Fruit fly (Drosophila melanogaster) S2 (cell line): ENCODE measurements around the gene CG11865.
"Not testable (repeated sequence)": the region's sequence is repeated elsewhere in the genome, so short reads cannot be mapped to it uniquely, and the experiment has no call there.

ENCODE experiments used
- CG8478 ChIP-seq: fragments of >200 bp; optimal IDR thresholded peaks from 2 replicates; lab custom pipeline; 2018
- CTCF ChIP-seq, 2 experiments: fragments of >200 bp; optimal IDR thresholded peaks; 2 replicates each; lab custom pipeline; 2018

The CG11865 gene

DNA sequence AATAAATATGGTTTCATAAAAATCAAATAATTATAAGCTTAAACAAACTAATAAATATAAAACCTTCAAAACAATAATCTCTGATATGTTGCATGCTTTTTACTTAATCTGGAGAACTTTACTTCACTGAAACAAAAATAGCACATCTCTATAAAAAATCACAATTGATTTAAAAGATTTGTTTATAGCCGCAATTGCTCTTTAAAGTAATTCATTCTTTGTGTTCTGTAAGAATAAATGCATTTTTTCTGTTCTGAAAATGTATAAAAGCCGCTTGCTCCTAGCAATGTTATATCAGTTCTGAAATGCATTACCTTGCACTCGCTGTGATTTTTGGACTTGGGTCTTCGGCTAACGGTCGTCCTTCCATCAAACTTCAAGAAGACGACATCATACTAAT lies at the start of gene CG11865:
TSS of gene CG11865 (plus strand) at position 301 of the 400 bp plus-strand sequence.
- no peak for TF ChIP-seq CTCF (optimal IDR thresholded peaks at IDR 0.05; lab: Kevin White, UChicago)
- no peak for TF ChIP-seq CG8478 (lab: Kevin White, UChicago)

- TF ChIP-seq CTCF (optimal IDR thresholded peaks at IDR 0.05; lab: Kevin White, UChicago), result no peak
- TF ChIP-seq CG8478 (lab: Kevin White, UChicago), result no peak
Measured at dm6 chr2L:15609139-15609538, 7.7 kb upstream of the CG11865 start.

dm6 chr2L:15611669-15612308 lies 5.0 kb upstream of the CG11865 start, which contains the start of gene CG15255:
TSS of gene CG15255 (minus strand) at chr2L:15611719.
- TF ChIP-seq CG8478 (lab: Kevin White, UChicago) (no peak), CTCF (optimal IDR thresholded peaks at IDR 0.05; lab: Kevin White, UChicago) (no peak)

DNA sequence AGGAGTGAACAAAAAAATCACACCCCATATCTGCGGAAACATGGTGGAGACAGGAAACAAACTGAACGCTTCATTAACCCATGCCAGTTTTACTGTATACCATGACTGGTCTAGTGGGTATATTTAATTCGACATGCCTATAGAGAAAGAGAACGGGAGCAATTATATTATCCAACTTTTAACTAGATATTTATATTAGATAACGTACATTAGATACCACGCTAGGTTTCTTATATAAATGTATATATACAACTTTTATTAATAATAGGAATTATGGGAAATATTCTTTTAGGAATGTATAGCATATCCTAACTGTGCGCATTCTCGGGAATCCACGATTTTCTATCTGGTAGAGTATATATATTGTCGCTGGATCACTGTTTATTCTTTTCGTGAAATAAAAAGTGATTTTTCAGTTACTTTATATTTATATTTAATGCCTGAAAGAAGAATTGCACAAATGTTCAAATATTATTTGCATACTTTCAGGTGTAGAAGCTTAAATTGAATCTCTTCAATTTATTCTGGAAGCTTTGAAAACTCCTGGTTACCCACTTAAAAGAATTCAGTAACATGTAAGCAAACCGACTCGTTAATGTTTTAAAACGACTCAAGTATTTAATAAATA lies 3.4 kb upstream of the CG11865 start, which contains the start of gene Semp1:
TSS of gene Semp1 (minus strand) at position 51 of the 628 bp plus-strand sequence.
- no peak for TF ChIP-seq CTCF (optimal IDR thresholded peaks at IDR 0.05; lab: Kevin White, UChicago)
- no peak for TF ChIP-seq CG8478 (lab: Kevin White, UChicago)

DNA sequence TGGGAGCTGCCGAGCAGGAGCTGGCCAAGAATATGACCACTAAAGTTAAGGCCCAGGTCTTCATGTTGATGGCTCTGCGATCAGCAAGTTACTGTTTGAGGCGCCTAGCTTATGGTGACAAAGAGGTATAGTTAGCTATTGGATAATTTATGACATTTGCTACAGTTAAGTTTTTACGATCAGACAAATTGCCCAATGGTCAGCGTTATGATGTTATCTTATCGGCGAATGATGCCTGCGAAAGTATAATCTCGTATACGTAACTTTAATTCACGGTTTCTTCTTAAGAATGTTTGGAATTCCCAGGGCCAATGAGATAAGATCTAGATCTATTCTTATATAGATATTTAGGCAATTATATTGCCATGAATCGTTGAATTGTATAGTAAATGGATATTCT lies 2.1 kb upstream of the CG11865 start, which contains the start of gene CG15254:
TSS of gene CG15254 (minus strand) at position 101 of the 400 bp plus-strand sequence.
- TF ChIP-seq CG8478 (lab: Kevin White, UChicago), result no peak
- no peak for TF ChIP-seq CTCF (optimal IDR thresholded peaks at IDR 0.05; lab: Kevin White, UChicago)

DNA sequence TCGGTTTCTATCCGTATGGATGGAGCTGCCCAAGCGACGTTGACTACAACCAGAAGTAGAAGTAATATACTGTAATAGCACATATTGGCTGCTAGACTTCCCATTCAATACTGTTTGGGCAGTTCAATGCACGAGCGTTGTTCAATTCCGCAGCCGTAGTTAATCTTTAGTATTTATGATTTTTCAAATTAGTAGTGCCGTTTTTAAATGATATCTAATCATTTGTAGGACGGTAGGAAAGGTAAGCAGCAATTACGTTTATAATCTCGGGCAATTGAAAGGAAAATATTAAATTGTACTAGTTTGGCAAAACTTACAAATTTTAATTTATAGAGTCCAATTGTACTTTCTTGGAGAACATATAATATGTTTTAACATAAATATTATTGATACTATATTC lies 546 bp upstream of the CG11865 start, which contains the start of gene CG15253:
TSS of gene CG15253 (minus strand) at position 101 of the 400 bp plus-strand sequence.
- no peak for TF ChIP-seq CTCF (optimal IDR thresholded peaks at IDR 0.05; lab: Kevin White, UChicago)
- TF ChIP-seq CG8478 (lab: Kevin White, UChicago), result no peak

DNA sequence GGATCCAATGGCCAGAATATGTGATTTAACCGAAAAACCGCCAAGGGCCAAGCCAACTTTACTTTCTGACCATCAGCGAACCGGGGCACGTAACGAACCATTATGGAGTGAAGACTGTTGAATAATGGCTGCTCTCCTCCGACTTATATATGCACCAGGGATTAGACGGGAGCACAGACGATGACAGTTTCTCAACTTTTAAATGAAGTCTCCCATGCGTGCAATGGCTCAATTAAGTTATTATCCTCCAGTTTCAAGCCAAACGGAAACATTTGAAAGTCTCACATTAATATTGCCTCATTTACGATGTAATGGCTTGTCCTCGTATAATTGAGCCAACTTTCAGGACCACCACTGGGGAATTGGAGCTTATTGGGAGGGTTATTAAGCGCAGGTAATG lies 6.7 kb downstream of the CG11865 start, which contains the start of gene Or35a:
TSS of gene Or35a (minus strand) at position 101 of the 400 bp plus-strand sequence.
- TF ChIP-seq CG8478 (lab: Kevin White, UChicago) (no peak), CTCF (optimal IDR thresholded peaks at IDR 0.05; lab: Kevin White, UChicago) (no peak)

- TF ChIP-seq CG8478 (lab: Kevin White, UChicago), result no peak
- TF ChIP-seq CTCF (optimal IDR thresholded peaks at IDR 0.05; lab: Kevin White, UChicago), result no peak
Measured at dm6 chr2L:15628378-15628777, 11.6 kb downstream of the CG11865 start, which contains the start of gene CG7631. TSS of gene CG7631 (plus strand) at chr2L:15628678.

dm6 chr2L:15629596-15630168 lies 12.9 kb downstream of the CG11865 start, which contains the start of gene CG18480:
TSS of gene CG18480 (plus strand) at chr2L:15630002.
- no peak for TF ChIP-seq CG8478 (lab: Kevin White, UChicago)
- no peak for TF ChIP-seq CTCF (optimal IDR thresholded peaks at IDR 0.05; lab: Kevin White, UChicago)

DNA sequence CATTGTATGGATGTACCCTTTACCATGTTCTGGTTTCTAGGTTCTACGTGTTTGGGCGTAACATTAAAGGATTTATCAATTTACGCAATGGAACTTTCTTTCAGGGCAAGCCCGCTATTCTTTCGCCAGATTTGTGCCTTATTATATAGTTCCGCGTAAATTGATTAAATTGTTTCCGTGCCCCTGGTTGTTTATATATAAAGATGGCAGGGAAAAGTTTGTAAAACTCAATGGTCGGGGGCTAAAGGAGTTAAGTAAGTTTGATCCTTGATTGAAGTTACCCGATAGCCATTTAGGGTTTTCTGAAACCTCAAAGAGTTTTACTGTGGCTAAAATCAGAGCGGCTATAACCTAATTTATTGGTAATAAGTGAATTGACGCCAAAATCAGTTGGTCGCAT lies 24.9 kb downstream of the CG11865 start:
- no peak for TF ChIP-seq CTCF (optimal IDR thresholded peaks at IDR 0.05; lab: Kevin White, UChicago)
- no peak for TF ChIP-seq CG8478 (lab: Kevin White, UChicago)

DNA sequence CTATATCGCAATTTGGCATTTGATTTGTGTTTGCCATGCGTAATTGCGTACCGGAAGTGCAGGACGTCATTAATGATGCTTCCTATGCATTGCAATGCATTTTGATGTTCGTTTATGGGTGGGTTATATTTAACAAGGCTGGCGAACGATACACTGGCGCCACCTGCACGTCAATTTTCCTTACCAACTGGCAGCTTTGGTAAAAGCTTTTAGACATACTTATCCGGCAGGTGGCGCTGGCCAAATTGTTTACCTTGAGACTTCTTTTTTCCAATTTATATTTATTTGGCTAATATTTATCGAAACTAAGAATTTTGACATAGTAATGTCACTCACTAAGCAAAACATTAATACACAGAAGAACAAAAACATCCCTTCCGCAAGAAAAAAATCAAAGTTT lies 27.0 kb downstream of the CG11865 start:
- no peak for TF ChIP-seq CG8478 (lab: Kevin White, UChicago)
- TF ChIP-seq CTCF (optimal IDR thresholded peaks at IDR 0.05; lab: Kevin White, UChicago), result peak; percentile 78 to 81

- TF ChIP-seq CTCF (optimal IDR thresholded peaks at IDR 0.05; lab: Kevin White, UChicago); CG8478 (lab: Kevin White, UChicago): not testable (repeated sequence)
Measured at dm6 chr2L:15659374-15659773, 42.6 kb downstream of the CG11865 start, which contains the start of gene CG44141. TSS of gene CG44141 (minus strand) at chr2L:15659474.

DNA sequence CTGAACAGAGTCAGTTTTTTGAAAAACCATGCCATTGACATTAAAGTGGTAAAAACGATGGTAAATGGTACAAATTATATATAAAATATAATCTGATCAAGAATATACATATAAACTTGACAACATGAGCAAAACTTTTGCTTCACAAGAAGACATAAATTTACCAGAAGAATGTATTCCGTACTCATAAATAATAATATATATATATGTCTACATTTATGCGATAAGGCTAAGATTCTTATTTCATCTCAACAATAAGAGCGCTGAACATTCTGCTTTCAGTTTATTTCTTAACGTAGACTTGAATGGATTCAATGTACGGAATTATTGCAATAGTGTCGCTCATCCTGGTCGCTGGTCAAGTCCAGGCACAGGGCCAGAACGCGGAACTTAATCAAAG lies 43.9 kb downstream of the CG11865 start, which contains the start of gene CG18477:
TSS of gene CG18477 (plus strand) at position 301 of the 400 bp plus-strand sequence.
- TF ChIP-seq CG8478 (lab: Kevin White, UChicago); CTCF (optimal IDR thresholded peaks at IDR 0.05; lab: Kevin White, UChicago): not testable (repeated sequence)
